Worm (Caenorhabditis elegans) whole organism, L4 larva: Measurements from ENCODE around the gene C40A11.3.

Experiments used
- F26F4.8 ChIP-seq: fragments of 200-800 bp; sonication (Bioruptor generic); conservative IDR thresholded peaks from 2 replicates; pipeline ENCODE4 v1.3.6; 2022; ENCODE audit warnings: missing genetic modification characterization, missing compliant biosample characterization
- F44E2.7 ChIP-seq: fragments of 200-800 bp; sonication (Bioruptor generic); IDR thresholded peaks from 2 replicates; pipeline ENCODE4 v2.1.2; 2022; ENCODE audit warnings: missing genetic modification characterization, missing compliant biosample characterization
- Y48G9A.11 ChIP-seq: fragments of 200-800 bp; sonication (Bioruptor generic); IDR thresholded peaks from 2 replicates; pipeline ENCODE4 v1.3.6; 2022; ENCODE audit warnings: missing genetic modification reagents, missing genetic modification characterization, missing compliant biosample characterization
- aha-1 ChIP-seq: fragments of 150-350 bp; peaks from one replicate; lab custom pipeline; 2014; ENCODE audit warnings: missing biosample characterization, missing genetic modification characterization
- ama-1 ChIP-seq: fragments of 150-350 bp; optimal IDR thresholded peaks from 2 replicates; lab custom pipeline; 2014; ENCODE audit warnings: inconsistent platforms, mixed read lengths
- attf-4 ChIP-seq: sonication (generic microtip); optimal IDR thresholded peaks from 3 replicates; lab custom pipeline; 2017; ENCODE audit warnings: missing biosample characterization, missing genetic modification characterization
- ceh-32 ChIP-seq: sonication (generic microtip); optimal IDR thresholded peaks from 2 replicates; lab custom pipeline; 2016; ENCODE audit warnings: mild to moderate bottlenecking, missing genetic modification characterization, missing compliant biosample characterization; ENCODE audit not compliant: poor library complexity
- ceh-82 ChIP-seq: sonication (generic microtip); optimal IDR thresholded peaks from 2 replicates; lab custom pipeline; 2017; ENCODE audit warnings: missing biosample characterization, missing genetic modification characterization
- ces-1 ChIP-seq: fragments of 150-350 bp; sonication (generic microtip); optimal IDR thresholded peaks from 4 replicates; lab custom pipeline; 2014; ENCODE audit warnings: missing biosample characterization, missing genetic modification reagents, missing genetic modification characterization
- cey-2 ChIP-seq: sonication (generic microtip); optimal IDR thresholded peaks from 3 replicates; lab custom pipeline; 2017; ENCODE audit warnings: missing genetic modification characterization, mild to moderate bottlenecking, missing compliant biosample characterization, antibody characterized with exemption, borderline replicate concordance; ENCODE audit not compliant: insufficient read depth
- ctbp-1 ChIP-seq: fragments of 200-800 bp; sonication (Bioruptor generic); IDR thresholded peaks from 2 replicates; pipeline ENCODE4 v1.3.6; 2022; ENCODE audit warnings: missing genetic modification reagents, missing genetic modification characterization, missing compliant biosample characterization
- daf-12 ChIP-seq: fragments of 150-350 bp; optimal IDR thresholded peaks from 2 replicates; lab custom pipeline; 2014; ENCODE audit warnings: missing biosample characterization, missing genetic modification reagents, missing genetic modification characterization
- daf-16 ChIP-seq, 3 experiments: sonication (generic microtip); optimal IDR thresholded peaks; 2 replicates each; lab custom pipeline; 2016 to 2017; ENCODE audit warnings: missing genetic modification characterization in 3 of 3, missing genetic modification reagents in 3 of 3, mild to moderate bottlenecking in 2 of 3, missing compliant biosample characterization in 2 of 3, missing biosample characterization in 1 of 3, moderate library complexity in 1 of 3
- daf-19 ChIP-seq: fragments of 200-800 bp; sonication (Bioruptor generic); conservative IDR thresholded peaks from 2 replicates; pipeline ENCODE4 v1.3.6; 2022; ENCODE audit warnings: missing genetic modification characterization, missing compliant biosample characterization
- dmd-6 ChIP-seq: fragments of 200-800 bp; sonication (Bioruptor generic); IDR thresholded peaks from 2 replicates; pipeline ENCODE4 v1.3.6; 2022; ENCODE audit warnings: missing genetic modification reagents, missing genetic modification characterization, missing compliant biosample characterization
- dmd-9 ChIP-seq: fragments of 200-800 bp; sonication (Bioruptor generic); IDR thresholded peaks from 2 replicates; pipeline ENCODE4 v1.3.6; 2022; ENCODE audit warnings: missing genetic modification reagents, missing genetic modification characterization, missing compliant biosample characterization
- dpl-1 ChIP-seq: fragments of 150-350 bp; optimal IDR thresholded peaks from 2 replicates; lab custom pipeline; 2014; ENCODE audit warnings: missing biosample characterization, missing genetic modification reagents, missing genetic modification characterization
- egl-27 ChIP-seq: sonication (generic microtip); optimal IDR thresholded peaks from 3 replicates; lab custom pipeline; 2017; ENCODE audit warnings: missing biosample characterization, missing genetic modification reagents, missing genetic modification characterization
- fos-1 ChIP-seq: fragments of 150-350 bp; optimal IDR thresholded peaks from 2 replicates; lab custom pipeline; 2014; ENCODE audit warnings: missing biosample characterization, missing genetic modification characterization
- gei-8 ChIP-seq: fragments of 200-800 bp; sonication (Bioruptor generic); optimal IDR thresholded peaks from 2 replicates; lab custom pipeline; 2018; ENCODE audit warnings: mild to moderate bottlenecking, missing genetic modification characterization, missing compliant biosample characterization
- hif-1 ChIP-seq, 2 experiments: sonication (generic microtip); optimal IDR thresholded peaks; 2 replicates each; lab custom pipeline; 2016 to 2017; ENCODE audit warnings: missing compliant biosample characterization in 2 of 2, missing genetic modification characterization in 2 of 2, missing genetic modification reagents in 2 of 2, missing genotype in 2 of 2, mild to moderate bottlenecking in 1 of 2
- hlh-11 ChIP-seq: fragments of 200-800 bp; sonication (Bioruptor generic); optimal IDR thresholded peaks from 2 replicates; lab custom pipeline; 2018; ENCODE audit warnings: mild to moderate bottlenecking, missing genetic modification characterization, missing compliant biosample characterization
- hlh-30 ChIP-seq: sonication (generic microtip); optimal IDR thresholded peaks from 2 replicates; lab custom pipeline; 2017; ENCODE audit warnings: antibody characterized with exemption, mild to moderate bottlenecking, missing genetic modification characterization, missing compliant biosample characterization; ENCODE audit not compliant: insufficient read depth
- lin-1 ChIP-seq: fragments of 200-800 bp; sonication (Bioruptor generic); IDR thresholded peaks from 2 replicates; pipeline ENCODE4 v1.3.6; 2022; ENCODE audit warnings: missing genetic modification reagents, missing genetic modification characterization, missing compliant biosample characterization
- lin-39 ChIP-seq: fragments of 150-350 bp; optimal IDR thresholded peaks from 2 replicates; lab custom pipeline; 2014; ENCODE audit warnings: missing biosample characterization, missing genetic modification reagents, missing genetic modification characterization
- lir-3 ChIP-seq: sonication (generic microtip); optimal IDR thresholded peaks from 2 replicates; lab custom pipeline; 2016; ENCODE audit warnings: mild to moderate bottlenecking, missing genetic modification characterization, missing compliant biosample characterization
- lsy-2 ChIP-seq, 2 experiments: fragments of 150-350 bp in 1 of 2; sonication (generic microtip) in 1 of 2; optimal IDR thresholded peaks; 2 replicates each; lab custom pipeline; 2014 to 2017; ENCODE audit warnings: missing biosample characterization in 2 of 2, missing genetic modification characterization in 2 of 2
- madf-9 ChIP-seq: fragments of 200-800 bp; sonication (Bioruptor generic); conservative IDR thresholded peaks from 2 replicates; pipeline ENCODE4 v1.3.6; 2022; ENCODE audit warnings: missing genetic modification reagents, missing genetic modification characterization, missing compliant biosample characterization
- mes-2 ChIP-seq: sonication (generic microtip); optimal IDR thresholded peaks from 2 replicates; lab custom pipeline; 2016; ENCODE audit warnings: missing genotype, mild to moderate bottlenecking, missing genetic modification characterization, missing compliant biosample characterization; ENCODE audit not compliant: poor library complexity, severe bottlenecking
- mxl-2 ChIP-seq: fragments of 200-800 bp; sonication (Bioruptor generic); conservative IDR thresholded peaks from 2 replicates; pipeline ENCODE4 v1.3.6; 2022; ENCODE audit warnings: missing genetic modification reagents, missing genetic modification characterization, missing compliant biosample characterization
- nhr-11 ChIP-seq: fragments of 150-350 bp; optimal IDR thresholded peaks from 2 replicates; lab custom pipeline; 2014; ENCODE audit warnings: missing biosample characterization, missing genetic modification characterization
- nhr-237 ChIP-seq: sonication (generic microtip); optimal IDR thresholded peaks from 2 replicates; lab custom pipeline; 2017; ENCODE audit warnings: missing biosample characterization, missing genetic modification characterization
- nhr-28 ChIP-seq: fragments of 150-350 bp; optimal IDR thresholded peaks from 2 replicates; lab custom pipeline; 2014; ENCODE audit warnings: missing biosample characterization, missing genetic modification characterization
- php-3 ChIP-seq: fragments of 200-800 bp; sonication (Bioruptor generic); IDR thresholded peaks from 2 replicates; pipeline ENCODE4 v1.3.6; 2022; ENCODE audit warnings: missing genetic modification reagents, missing genetic modification characterization, missing compliant biosample characterization
- pqm-1 ChIP-seq: sonication (generic microtip); optimal IDR thresholded peaks from 2 replicates; lab custom pipeline; 2017; ENCODE audit warnings: missing biosample characterization, missing genetic modification characterization
- set-16 ChIP-seq: fragments of 200-800 bp; sonication (Bioruptor generic); IDR thresholded peaks from 2 replicates; pipeline ENCODE4 v1.3.6; 2022; ENCODE audit warnings: missing genetic modification reagents, missing genetic modification characterization, missing compliant biosample characterization
- tra-1 ChIP-seq: fragments of 200-800 bp; sonication (Bioruptor generic); IDR thresholded peaks from 2 replicates; pipeline ENCODE4 v1.3.6; 2022; ENCODE audit warnings: missing genetic modification reagents, missing genetic modification characterization, missing compliant biosample characterization
- unc-62 ChIP-seq, 3 experiments: fragments of 150-350 bp in 1 of 3; sonication (generic microtip); optimal IDR thresholded peaks in 2 of 3; peaks in 1 of 3; 1 replicate in 1 of 3; 2 replicates in 2 of 3; lab custom pipeline; 2014 to 2017; ENCODE audit warnings: missing biosample characterization in 3 of 3, missing genetic modification characterization in 3 of 3, missing genetic modification reagents in 3 of 3, missing genotype in 1 of 3
- zag-1 ChIP-seq: fragments of 150-350 bp; optimal IDR thresholded peaks from 2 replicates; lab custom pipeline; 2014; ENCODE audit warnings: missing biosample characterization, missing genetic modification characterization
- zfp-2 ChIP-seq: sonication (generic microtip); optimal IDR thresholded peaks from 2 replicates; lab custom pipeline; 2016; ENCODE audit warnings: mild to moderate bottlenecking, missing genetic modification characterization, missing compliant biosample characterization
- ztf-7 ChIP-seq: fragments of 150-350 bp; optimal IDR thresholded peaks from 2 replicates; lab custom pipeline; 2014; ENCODE audit warnings: missing biosample characterization, missing genetic modification characterization

The C40A11.3 gene

ce11 chrII:2114488-2114887 is 26.4 kb upstream of the C40A11.3 start:
- TF ChIP-seq daf-12 (tag; lab: Kevin White, UChicago) (no peak), attf-4 (tag; lab: Kevin White, UChicago) (no peak), lin-1 (no peak), gei-8 (no peak), aha-1 (tag; lab: Kevin White, UChicago) (peak; percentile 90), lsy-2 (tag; optimal IDR thresholded peaks at IDR 0.05; lab: Kevin White, UChicago) (no peak), dmd-9 (GFP tag; lab: Robert Waterston, UW) (no peak), zag-1 (tag; lab: Kevin White, UChicago) (no peak)

DNA sequence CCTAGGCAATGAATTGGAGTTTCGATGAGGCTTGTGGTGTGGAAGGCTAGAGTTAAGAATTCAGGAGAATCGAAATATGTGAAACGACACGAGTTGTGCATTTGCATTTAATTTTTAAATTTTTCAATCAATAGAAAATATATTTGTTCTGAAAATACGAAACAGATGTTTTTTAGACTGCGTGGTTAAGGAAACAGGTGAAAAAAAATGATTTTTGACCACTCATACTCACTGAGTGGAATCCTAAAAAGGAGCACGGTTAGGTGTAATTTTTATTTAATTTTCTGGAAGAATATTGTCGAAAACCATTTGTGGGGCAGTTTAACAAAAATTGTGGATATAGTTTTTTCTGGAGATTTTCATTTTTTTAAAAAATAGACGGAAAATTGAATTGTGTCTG is 24.1 kb upstream of the C40A11.3 start, which contains the start of gene srh-195:
TSS of gene srh-195 (minus strand) at position 101 of the 400 bp plus-strand sequence.
- TF ChIP-seq ces-1 (GFP tag; lab: Kevin White, UChicago) (no peak), ceh-32 (tag; lab: Kevin White, UChicago) (no peak), hlh-30 (tag; lab: Kevin White, UChicago) (no peak), zfp-2 (tag; lab: Kevin White, UChicago) (no peak), lin-1 (no peak), madf-9 (no peak), php-3 (no peak), lsy-2 (tag; optimal IDR thresholded peaks at IDR 0.05; lab: Kevin White, UChicago) (no peak), hif-1 (tag; optimal IDR thresholded peaks at IDR 0.05; lab: Kevin White, UChicago) (no peak), fos-1 (tag; lab: Kevin White, UChicago) (no peak)

DNA sequence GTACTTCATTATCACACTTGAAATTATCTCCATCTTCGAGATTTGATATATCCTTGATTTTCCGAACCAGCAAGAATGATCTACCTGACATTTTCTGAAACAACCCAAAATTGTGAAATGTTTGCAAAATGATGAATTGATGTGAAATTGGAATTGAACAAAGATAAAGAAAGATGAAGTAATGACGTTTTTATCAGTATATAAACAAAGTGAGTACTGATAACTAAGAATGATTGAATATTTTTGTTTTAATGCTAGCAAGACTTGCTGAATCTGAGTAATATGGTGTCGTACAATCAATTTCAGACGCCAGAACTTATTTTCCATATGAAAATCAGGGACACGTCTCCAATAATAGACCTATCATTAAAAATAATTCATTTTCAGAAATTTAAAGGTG is 18.8 kb upstream of the C40A11.3 start, which contains the start of gene math-37:
TSS of gene math-37 (minus strand) at position 101 of the 400 bp plus-strand sequence.
- peak; percentile 47 for TF ChIP-seq pqm-1 (tag; lab: Kevin White, UChicago)
- no peak for TF ChIP-seq nhr-11 (tag; lab: Kevin White, UChicago)
- TF ChIP-seq nhr-28 (tag; lab: Kevin White, UChicago): peak; percentile 39
- TF ChIP-seq egl-27 (tag; lab: Kevin White, UChicago): no peak
- TF ChIP-seq hlh-11 (tag; lab: Kevin White, UChicago): no peak
- no peak for TF ChIP-seq hif-1 (tag; optimal IDR thresholded peaks at IDR 0.05; lab: Kevin White, UChicago)
- TF ChIP-seq daf-19 (GFP tag; lab: Robert Waterston, UW): no peak
- TF ChIP-seq ceh-32 (tag; lab: Kevin White, UChicago): no peak
- TF ChIP-seq F26F4.8: no peak
- TF ChIP-seq nhr-237 (tag; lab: Kevin White, UChicago): no peak
- TF ChIP-seq unc-62 (GFP tag; optimal IDR thresholded peaks at IDR 0.05 in 1 of 2; lab: Kevin White, UChicago): no peak
- TF ChIP-seq unc-62 (tag; optimal IDR thresholded peaks at IDR 0.05; lab: Kevin White, UChicago): no peak
- TF ChIP-seq lir-3 (tag; lab: Kevin White, UChicago): no peak
- TF ChIP-seq ztf-7 (tag; lab: Kevin White, UChicago): no peak
- no peak for TF ChIP-seq daf-16 (GFP tag; optimal IDR thresholded peaks at IDR 0.05; lab: Kevin White, UChicago)
- TF ChIP-seq daf-16 (tag; optimal IDR thresholded peaks at IDR 0.05; lab: Kevin White, UChicago): peak; percentile 35
- no peak for TF ChIP-seq tra-1 (GFP tag; lab: Robert Waterston, UW)
- TF ChIP-seq set-16: no peak
- TF ChIP-seq zag-1 (tag; lab: Kevin White, UChicago): no peak
- TF ChIP-seq daf-12 (tag; lab: Kevin White, UChicago): no peak
- TF ChIP-seq madf-9: no peak
- TF ChIP-seq Y48G9A.11 (GFP tag; lab: Robert Waterston, UW): no peak
- TF ChIP-seq ctbp-1: no peak

ce11 chrII:2122762-2123161 is 18.2 kb upstream of the C40A11.3 start:
- TF ChIP-seq mes-2 (tag; lab: Kevin White, UChicago) (no peak), php-3 (0 out of 2 replicates have a peak, but pooled peaks have one; percentile 29), ama-1 (lab: Kevin White, UChicago) (no peak), dmd-6 (GFP tag; lab: Robert Waterston, UW) (peak; percentile 22; the same call in 1 of the 2 replicates), mxl-2 (GFP tag; lab: Robert Waterston, UW) (no peak), attf-4 (tag; lab: Kevin White, UChicago) (no peak), pqm-1 (tag; lab: Kevin White, UChicago) (peak; percentile 64), F44E2.7 (GFP tag; lab: Robert Waterston, UW) (no peak), lin-39 (no peak), ceh-82 (tag; lab: Kevin White, UChicago) (no peak), dpl-1 (GFP tag; lab: Kevin White, UChicago) (no peak), cey-2 (no peak), nhr-11 (tag; lab: Kevin White, UChicago) (no peak)
